Fruit fly (Drosophila melanogaster) whole organism, embryonic: Measurements from ENCODE around the gene CG33947.

Experiments
- Abd-B ChIP-seq: fragments of 200-800 bp; sonication (Bioruptor generic); optimal IDR thresholded peaks from 2 replicates; lab custom pipeline; 2018; ENCODE audit warnings: missing biosample characterization, mild to moderate bottlenecking, missing genetic modification characterization, moderate library complexity
- Asciz ChIP-seq: fragments of 200-800 bp; sonication (Bioruptor generic); optimal IDR thresholded peaks from 2 replicates; lab custom pipeline; 2017; ENCODE audit warnings: missing biosample characterization, mild to moderate bottlenecking, missing genetic modification characterization, missing genetic modification reagents
- Atf-2 ChIP-seq: fragments of 200-800 bp; sonication (Bioruptor generic); optimal IDR thresholded peaks from 2 replicates; lab custom pipeline; 2016; ENCODE audit warnings: missing biosample characterization, missing genetic modification characterization
- Bteb2 ChIP-seq: fragments of 200-800 bp; sonication (Bioruptor generic); optimal IDR thresholded peaks from 2 replicates; lab custom pipeline; 2016; ENCODE audit warnings: missing biosample characterization, missing genetic modification characterization
- CG10543 ChIP-seq: fragments of 200-800 bp; sonication (Bioruptor generic); optimal IDR thresholded peaks from 3 replicates; lab custom pipeline; 2017; ENCODE audit warnings: missing biosample characterization, mild to moderate bottlenecking, missing genetic modification characterization, moderate library complexity
- CG10565 ChIP-seq: fragments of 200-800 bp; sonication (Bioruptor generic); optimal IDR thresholded peaks from 3 replicates; lab custom pipeline; 2016; ENCODE audit warnings: missing biosample characterization, mild to moderate bottlenecking, missing genetic modification characterization
- CG11504 ChIP-seq: fragments of 200-800 bp; sonication (Bioruptor generic); optimal IDR thresholded peaks from 3 replicates; lab custom pipeline; 2019; ENCODE audit warnings: missing biosample characterization, mild to moderate bottlenecking, missing genetic modification characterization, moderate library complexity
- CG14441 ChIP-seq: fragments of 200-800 bp; sonication (Bioruptor generic); IDR thresholded peaks from 2 replicates; pipeline ENCODE4 v1.3.6; 2022; ENCODE audit warnings: missing biosample characterization, missing genetic modification characterization
- CG14710 ChIP-seq: fragments of 200-800 bp; sonication (Bioruptor generic); optimal IDR thresholded peaks from 3 replicates; lab custom pipeline; 2019; ENCODE audit warnings: missing biosample characterization, mild to moderate bottlenecking, missing genetic modification characterization, moderate library complexity
- CG14860 ChIP-seq: fragments of 200-800 bp; sonication (Bioruptor generic); IDR thresholded peaks from 3 replicates; pipeline ENCODE4 v1.3.6; 2022; ENCODE audit warnings: missing biosample characterization, missing genetic modification characterization; ENCODE audit not compliant: partially characterized antibody
- CG14965 ChIP-seq: fragments of 200-800 bp; sonication (Bioruptor generic); optimal IDR thresholded peaks from 2 replicates; lab custom pipeline; 2016; ENCODE audit warnings: missing biosample characterization, missing genetic modification characterization, borderline replicate concordance
- CG1603 ChIP-seq: fragments of 200-800 bp; sonication (Bioruptor generic); optimal IDR thresholded peaks from 2 replicates; lab custom pipeline; 2019; ENCODE audit warnings: missing biosample characterization, mild to moderate bottlenecking, missing genetic modification characterization, moderate library complexity
- CG16779 ChIP-seq: fragments of 200-800 bp; sonication (Bioruptor generic); IDR thresholded peaks from 2 replicates; pipeline ENCODE4 v1.3.6; 2022; ENCODE audit warnings: missing biosample characterization, missing genetic modification characterization
- CG16815 ChIP-seq: fragments of 200-800 bp; sonication (Bioruptor generic); optimal IDR thresholded peaks from 3 replicates; lab custom pipeline; 2017; ENCODE audit warnings: missing biosample characterization, mild to moderate bottlenecking, missing genetic modification characterization
- CG17359 ChIP-seq: fragments of 200-800 bp; sonication (Bioruptor generic); optimal IDR thresholded peaks from 3 replicates; lab custom pipeline; 2018; ENCODE audit warnings: missing biosample characterization, mild to moderate bottlenecking, missing genetic modification characterization, moderate library complexity
- CG17612 ChIP-seq: fragments of 200-800 bp; sonication (Bioruptor generic); IDR thresholded peaks from 2 replicates; pipeline ENCODE4 v1.3.6; 2022; ENCODE audit warnings: missing biosample characterization, missing genetic modification characterization
- CG17912 ChIP-seq: fragments of 200-800 bp; sonication (Bioruptor generic); optimal IDR thresholded peaks from 2 replicates; lab custom pipeline; 2018; ENCODE audit warnings: missing biosample characterization, mild to moderate bottlenecking, missing genetic modification characterization
- CG1792 ChIP-seq: fragments of 200-800 bp; sonication (Bioruptor generic); optimal IDR thresholded peaks from 2 replicates; lab custom pipeline; 2016; ENCODE audit warnings: missing biosample characterization, missing genetic modification characterization
- CG18764 ChIP-seq: fragments of 200-800 bp; sonication (Bioruptor generic); optimal IDR thresholded peaks from 3 replicates; lab custom pipeline; 2016; ENCODE audit warnings: missing biosample characterization, missing genetic modification characterization
- CG2889 ChIP-seq: fragments of 200-800 bp; sonication (Bioruptor generic); IDR thresholded peaks from 3 replicates; pipeline ENCODE4 v1.3.6; 2022; ENCODE audit warnings: missing biosample characterization, missing genetic modification characterization
- CG3838 ChIP-seq: fragments of 200-800 bp; sonication (Bioruptor generic); optimal IDR thresholded peaks from 3 replicates; lab custom pipeline; 2016; ENCODE audit warnings: missing biosample characterization, missing genetic modification characterization
- CG4282 ChIP-seq: fragments of 200-800 bp; sonication (Bioruptor generic); optimal IDR thresholded peaks from 2 replicates; lab custom pipeline; 2016; ENCODE audit warnings: missing biosample characterization, missing genetic modification characterization
- CG6689 ChIP-seq: fragments of 200-800 bp; sonication (Bioruptor generic); IDR thresholded peaks from 2 replicates; pipeline ENCODE4 v1.3.6; 2022; ENCODE audit warnings: missing biosample characterization, missing genetic modification characterization
- CG6791 ChIP-seq: fragments of 200-800 bp; sonication (Bioruptor generic); IDR thresholded peaks from 3 replicates; pipeline ENCODE4 v1.3.6; 2022; ENCODE audit warnings: missing biosample characterization, missing genetic modification characterization; ENCODE audit not compliant: partially characterized antibody
- CG7271 ChIP-seq: fragments of 200-800 bp; sonication (Bioruptor generic); optimal IDR thresholded peaks from 2 replicates; lab custom pipeline; 2018; ENCODE audit warnings: missing biosample characterization, mild to moderate bottlenecking, missing genetic modification characterization, moderate library complexity
- CG8478 ChIP-seq: fragments of >200 bp; optimal IDR thresholded peaks from 2 replicates; lab custom pipeline; 2018
- CG8924 ChIP-seq: fragments of 200-800 bp; optimal IDR thresholded peaks from 3 replicates; lab custom pipeline; 2019; ENCODE audit warnings: missing biosample characterization, mild to moderate bottlenecking, missing genetic modification characterization, moderate library complexity
- CTCF ChIP-seq: fragments of 200-800 bp; sonication (Bioruptor generic); optimal IDR thresholded peaks from 2 replicates; lab custom pipeline; 2017; ENCODE audit warnings: missing biosample characterization, mild to moderate bottlenecking, missing genetic modification characterization, moderate library complexity
- Ets97D ChIP-seq: fragments of 200-800 bp; sonication (Bioruptor generic); optimal IDR thresholded peaks from 3 replicates; lab custom pipeline; 2016; ENCODE audit warnings: missing biosample characterization, missing genetic modification characterization
- HLH3B ChIP-seq: fragments of 200-800 bp; sonication (Bioruptor generic); IDR thresholded peaks from 2 replicates; pipeline ENCODE4 v1.3.6; 2022; ENCODE audit warnings: missing biosample characterization, missing genetic modification characterization
- HLHmδ ChIP-seq: fragments of 200-800 bp; sonication (Bioruptor generic); optimal IDR thresholded peaks from 2 replicates; lab custom pipeline; 2018; ENCODE audit warnings: missing biosample characterization, mild to moderate bottlenecking, missing genetic modification characterization, moderate library complexity
- HmgD ChIP-seq: fragments of 200-800 bp; sonication (Bioruptor generic); optimal IDR thresholded peaks from 3 replicates; lab custom pipeline; 2016; ENCODE audit warnings: missing biosample characterization, missing genetic modification characterization
- Hr39 ChIP-seq: fragments of >200 bp; optimal IDR thresholded peaks from 2 replicates; lab custom pipeline; 2017
- MBD-R2 ChIP-seq: fragments of 200-800 bp; sonication (Bioruptor generic); IDR thresholded peaks from 2 replicates; pipeline ENCODE4 v1.3.6; 2022; ENCODE audit warnings: missing biosample characterization, missing genetic modification characterization
- Mes4 ChIP-seq: fragments of 200-800 bp; sonication (Bioruptor generic); optimal IDR thresholded peaks from 2 replicates; lab custom pipeline; 2016; ENCODE audit warnings: missing biosample characterization, missing genetic modification characterization
- NFAT ChIP-seq: fragments of 200-800 bp; sonication (Bioruptor generic); IDR thresholded peaks from 2 replicates; pipeline ENCODE4 v1.3.6; 2022; ENCODE audit warnings: missing biosample characterization, missing genetic modification characterization
- Scr ChIP-seq: fragments of 200-800 bp; sonication (Bioruptor generic); IDR thresholded peaks from 2 replicates; pipeline ENCODE4 v1.3.6; 2022; ENCODE audit warnings: missing biosample characterization, missing genetic modification characterization; ENCODE audit not compliant: partially characterized antibody
- Sry-β ChIP-seq: fragments of 200-800 bp; sonication (Bioruptor generic); optimal IDR thresholded peaks from 2 replicates; lab custom pipeline; 2018; ENCODE audit warnings: missing biosample characterization, mild to moderate bottlenecking, missing genetic modification characterization, moderate library complexity
- Vsx1 ChIP-seq: fragments of 200-800 bp; sonication (Bioruptor generic); optimal IDR thresholded peaks from 2 replicates; lab custom pipeline; 2017; ENCODE audit warnings: missing biosample characterization, mild to moderate bottlenecking, missing genetic modification characterization, missing genetic modification reagents
- ac ChIP-seq: fragments of 200-800 bp; sonication (Bioruptor generic); optimal IDR thresholded peaks from 3 replicates; lab custom pipeline; 2017; ENCODE audit warnings: missing biosample characterization, mild to moderate bottlenecking, missing genetic modification characterization
- bigmax ChIP-seq: fragments of 200-800 bp; sonication (Bioruptor generic); optimal IDR thresholded peaks from 2 replicates; lab custom pipeline; 2018; ENCODE audit warnings: missing biosample characterization, mild to moderate bottlenecking, missing genetic modification characterization
- bsh ChIP-seq, 2 experiments: fragments of 200-800 bp; sonication (Bioruptor generic); optimal IDR thresholded peaks; 2 replicates each; lab custom pipeline; 2017 to 2018; ENCODE audit warnings: mild to moderate bottlenecking in 2 of 2, missing biosample characterization in 2 of 2, missing genetic modification characterization in 2 of 2, moderate library complexity in 1 of 2
- cg ChIP-seq: fragments of 200-800 bp; sonication (Bioruptor generic); optimal IDR thresholded peaks from 3 replicates; lab custom pipeline; 2019; ENCODE audit warnings: missing biosample characterization, mild to moderate bottlenecking, missing genetic modification characterization, moderate library complexity
- fd96Cb ChIP-seq: fragments of 200-800 bp; sonication (Bioruptor generic); optimal IDR thresholded peaks from 2 replicates; lab custom pipeline; 2018; ENCODE audit warnings: missing biosample characterization, mild to moderate bottlenecking, missing genetic modification characterization, moderate library complexity
- gce ChIP-seq: fragments of 200-800 bp; sonication (Bioruptor generic); IDR thresholded peaks from 3 replicates; pipeline ENCODE4 v1.3.6; 2022; ENCODE audit warnings: missing biosample characterization, missing genetic modification characterization
- lilli ChIP-seq: fragments of 200-800 bp; sonication (Bioruptor generic); optimal IDR thresholded peaks from 3 replicates; lab custom pipeline; 2016; ENCODE audit warnings: missing biosample characterization, missing genetic modification characterization
- p53 ChIP-seq: fragments of 200-800 bp; sonication (Bioruptor generic); optimal IDR thresholded peaks from 2 replicates; lab custom pipeline; 2016; ENCODE audit warnings: missing biosample characterization, missing genetic modification characterization
- sisA ChIP-seq: fragments of 200-800 bp; sonication (Bioruptor generic); IDR thresholded peaks from 2 replicates; pipeline ENCODE4 v1.3.6; 2022; ENCODE audit warnings: missing biosample characterization, missing genetic modification characterization
- ttk ChIP-seq: fragments of 200-800 bp; sonication (Bioruptor generic); IDR thresholded peaks from 2 replicates; pipeline ENCODE4 v2.1.2; 2022; ENCODE audit warnings: missing biosample characterization, missing genetic modification characterization
- wek ChIP-seq: fragments of 200-800 bp; sonication (Bioruptor generic); optimal IDR thresholded peaks from 3 replicates; lab custom pipeline; 2018; ENCODE audit warnings: missing biosample characterization, mild to moderate bottlenecking, missing genetic modification characterization, moderate library complexity
- zen ChIP-seq: fragments of 200-800 bp; sonication (Bioruptor generic); optimal IDR thresholded peaks from 3 replicates; lab custom pipeline; 2018; ENCODE audit warnings: missing biosample characterization, mild to moderate bottlenecking, missing genetic modification characterization, moderate library complexity

CG33947 gene

dm6 chr3L:11093046-11093520, 3.2 kb upstream of the CG33947 start, which contains the start of gene JIL-1 (continued):
- TF ChIP-seq Scr (peak; percentile 88), Sry-β (peak; percentile 4), Asciz (GFP tag; lab: Kevin White, UChicago) (peak; percentile 33), CG11504 (tag; lab: Kevin White, UChicago) (peak; percentile 61), CG10543 (GFP tag; lab: Kevin White, UChicago) (peak; percentile 60), HLHmδ (GFP tag; lab: Kevin White, UChicago) (peak; percentile 10), lilli (GFP tag; lab: Kevin White, UChicago) (peak; percentile 76), bsh (GFP tag; optimal IDR thresholded peaks at IDR 0.05; lab: Kevin White, UChicago) (peak in 1 of 2 experiments; percentile 31), HLH3B (GFP tag; lab: Robert Waterston, UW) (peak; percentile 35; the same call in 1 of the 2 replicates), HmgD (GFP tag; lab: Kevin White, UChicago) (no peak), CG18764 (peak; percentile 30), Hr39 (lab: Kevin White, UChicago) (no peak), fd96Cb (tag; lab: Kevin White, UChicago) (peak; percentile 40), CTCF (GFP tag; lab: Kevin White, UChicago) (no peak), sisA (GFP tag; lab: Robert Waterston, UW) (peak; percentile 79), CG17912 (peak; percentile 19), CG7271 (tag; lab: Kevin White, UChicago) (no peak), CG6791 (peak; percentile 91), CG10565 (GFP tag; lab: Kevin White, UChicago) (no peak), CG1603 (peak; percentile 35), gce (GFP tag; lab: Robert Waterston, UW) (no peak), CG16779 (peak; percentile 72; the same call in 1 of the 2 replicates), CG4282 (GFP tag; lab: Kevin White, UChicago) (peak; percentile 34), CG14710 (peak; percentile 58), CG8924 (tag; lab: Kevin White, UChicago) (peak; percentile 12), Atf-2 (GFP tag; lab: Kevin White, UChicago) (no peak), CG8478 (no peak), wek (no peak), CG3838 (GFP tag; lab: Kevin White, UChicago) (no peak), Abd-B (peak; percentile 26), ac (GFP tag; lab: Kevin White, UChicago) (no peak), CG14860 (GFP tag; lab: Robert Waterston, UW) (peak; percentile 86), CG2889 (peak; percentile 63), Bteb2 (GFP tag; lab: Kevin White, UChicago) (peak; percentile 18), CG1792 (GFP tag; lab: Kevin White, UChicago) (peak; percentile 4), Ets97D (GFP tag; lab: Kevin White, UChicago) (peak; percentile 54), p53 (GFP tag; lab: Kevin White, UChicago) (no peak), ttk (GFP tag; lab: Robert Waterston, UW) (peak; percentile 37; the same call in 1 of the 2 replicates), CG16815 (GFP tag; lab: Kevin White, UChicago) (peak; percentile 57), NFAT (GFP tag; lab: Robert Waterston, UW) (peak; percentile 92), zen (tag; lab: Kevin White, UChicago) (peak; percentile 55), cg (GFP tag; lab: Kevin White, UChicago) (no peak), CG6689 (GFP tag; lab: Robert Waterston, UW) (peak; percentile 31; the same call in 1 of the 2 replicates), CG17612 (no peak), Mes4 (GFP tag; lab: Kevin White, UChicago) (no peak), CG17359 (peak; percentile 62), CG14441 (peak; percentile 77), MBD-R2 (GFP tag; lab: Robert Waterston, UW) (peak; percentile 88), bigmax (GFP tag; lab: Kevin White, UChicago) (no peak), Vsx1 (GFP tag; lab: Kevin White, UChicago) (peak; percentile 19), CG14965 (GFP tag; lab: Kevin White, UChicago) (no peak)
